Fruit fly (Drosophila melanogaster) whole organism, adult: Measurements from ENCODE around the gene alpha-Man-Ib.
A peak's percentile ranks its signal among the peaks of the same experiment; 100 is the strongest.

ENCODE experiments used
- CG11617 ChIP-seq: fragments of 200-800 bp; sonication (Bioruptor generic); optimal IDR thresholded peaks from 2 replicates; lab custom pipeline; 2017; ENCODE audit warnings: mild to moderate bottlenecking, missing biosample characterization, missing genetic modification reagents, missing genetic modification characterization
- CG12768 ChIP-seq: fragments of 200-800 bp; sonication (Bioruptor generic); optimal IDR thresholded peaks from 2 replicates; lab custom pipeline; 2017; ENCODE audit warnings: missing biosample characterization, missing genetic modification characterization, mild to moderate bottlenecking, moderate library complexity, missing genetic modification reagents
- CG14711 ChIP-seq: fragments of 200-800 bp; sonication (Bioruptor generic); optimal IDR thresholded peaks from 2 replicates; lab custom pipeline; 2018; ENCODE audit warnings: missing biosample characterization, mild to moderate bottlenecking, missing genetic modification characterization, moderate library complexity
- CG1620 ChIP-seq: fragments of 200-800 bp; sonication (Bioruptor generic); optimal IDR thresholded peaks from 2 replicates; lab custom pipeline; 2016; ENCODE audit warnings: missing biosample characterization, missing genetic modification characterization
- CG33017 ChIP-seq: fragments of 200-800 bp; sonication (Bioruptor generic); optimal IDR thresholded peaks from 2 replicates; lab custom pipeline; 2018; ENCODE audit warnings: missing biosample characterization, mild to moderate bottlenecking, missing genetic modification characterization, moderate library complexity
- CG5204 ChIP-seq: fragments of 200-800 bp; sonication (Bioruptor generic); optimal IDR thresholded peaks from 2 replicates; lab custom pipeline; 2016; ENCODE audit warnings: missing biosample characterization, missing genetic modification characterization
- CG7045 ChIP-seq: fragments of 200-800 bp; sonication (Bioruptor generic); optimal IDR thresholded peaks from 2 replicates; lab custom pipeline; 2017; ENCODE audit warnings: missing biosample characterization, mild to moderate bottlenecking, missing genetic modification characterization
- CG7101 ChIP-seq: fragments of 200-800 bp; sonication (Bioruptor generic); optimal IDR thresholded peaks from 2 replicates; lab custom pipeline; 2018; ENCODE audit warnings: missing biosample characterization, mild to moderate bottlenecking, missing genetic modification characterization, moderate library complexity
- Clk ChIP-seq: fragments of 200-800 bp; sonication (Bioruptor generic); optimal IDR thresholded peaks from 2 replicates; lab custom pipeline; 2017; ENCODE audit warnings: missing biosample characterization, missing genetic modification characterization
- Crg-1 ChIP-seq: fragments of 200-800 bp; sonication (Bioruptor generic); optimal IDR thresholded peaks from 2 replicates; lab custom pipeline; 2016; ENCODE audit warnings: missing biosample characterization, missing genetic modification characterization
- Hr96 ChIP-seq: fragments of 200-800 bp; sonication (Bioruptor generic); optimal IDR thresholded peaks from 2 replicates; lab custom pipeline; 2016; ENCODE audit warnings: missing biosample characterization, missing genetic modification characterization
- Mnt ChIP-seq: fragments of 200-800 bp; sonication (Bioruptor generic); optimal IDR thresholded peaks from 2 replicates; lab custom pipeline; 2016; ENCODE audit warnings: missing biosample characterization, mild to moderate bottlenecking, missing genetic modification characterization
- bab1 ChIP-seq: fragments of 200-800 bp; sonication (Bioruptor generic); optimal IDR thresholded peaks from 3 replicates; lab custom pipeline; 2019; ENCODE audit warnings: missing biosample characterization, mild to moderate bottlenecking, missing genetic modification characterization, moderate library complexity
- cic ChIP-seq: fragments of 200-800 bp; sonication (Bioruptor generic); optimal IDR thresholded peaks from 2 replicates; lab custom pipeline; 2017; ENCODE audit warnings: missing biosample characterization, mild to moderate bottlenecking, missing genetic modification characterization, moderate library complexity
- kay ChIP-seq: fragments of 200-800 bp; sonication (Bioruptor generic); peaks from one replicate; lab custom pipeline; 2016; ENCODE audit warnings: missing biosample characterization, missing genetic modification characterization, borderline replicate concordance
- ovo ChIP-seq: fragments of 200-800 bp; sonication (Bioruptor generic); optimal IDR thresholded peaks from 2 replicates; lab custom pipeline; 2016; ENCODE audit warnings: missing biosample characterization, missing genetic modification characterization
- pad ChIP-seq: fragments of 200-800 bp; sonication (Bioruptor generic); optimal IDR thresholded peaks from 3 replicates; lab custom pipeline; 2017; ENCODE audit warnings: missing biosample characterization, missing genetic modification characterization, mild to moderate bottlenecking, moderate library complexity, missing genetic modification reagents
- tj ChIP-seq: fragments of 200-800 bp; sonication (Bioruptor generic); optimal IDR thresholded peaks from 3 replicates; lab custom pipeline; 2017; ENCODE audit warnings: missing biosample characterization, mild to moderate bottlenecking, missing genetic modification characterization, moderate library complexity
- toe ChIP-seq: fragments of 200-800 bp; sonication (Bioruptor generic); optimal IDR thresholded peaks from 2 replicates; lab custom pipeline; 2016; ENCODE audit warnings: missing biosample characterization, missing genetic modification characterization

The alpha-Man-Ib gene

DNA sequence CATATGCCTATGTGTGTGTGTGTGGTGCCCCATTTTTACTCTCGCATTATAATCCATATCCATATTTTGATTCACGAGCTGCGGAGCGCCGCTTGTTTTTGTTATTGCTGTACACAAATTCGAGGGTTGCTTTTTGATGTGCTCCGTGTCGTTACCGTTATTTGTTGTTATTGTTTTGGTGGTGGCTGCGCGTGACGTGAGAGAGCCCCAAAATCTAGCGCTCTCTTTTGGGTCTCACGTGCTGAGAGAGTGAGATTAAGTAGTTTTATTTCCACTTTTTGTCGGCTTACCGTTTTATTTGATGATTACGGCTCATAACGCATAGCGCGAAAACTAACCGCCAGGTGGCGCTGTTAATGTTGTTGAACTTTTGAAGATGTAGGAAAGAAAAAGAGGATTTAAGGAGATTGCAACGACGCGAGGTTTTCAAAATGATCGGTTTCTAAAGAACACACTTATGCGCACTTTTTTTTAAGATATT, 25.3 kb downstream of the alpha-Man-Ib start:
- TF ChIP-seq pad (GFP tag; lab: Kevin White, UChicago) = peak; percentile 13
- no peak for TF ChIP-seq CG5204 (GFP tag; lab: Kevin White, UChicago)
- peak; percentile 6 for TF ChIP-seq ovo (GFP tag; lab: Kevin White, UChicago)
- peak; percentile 70 for TF ChIP-seq kay (GFP tag; lab: Kevin White, UChicago)

DNA sequence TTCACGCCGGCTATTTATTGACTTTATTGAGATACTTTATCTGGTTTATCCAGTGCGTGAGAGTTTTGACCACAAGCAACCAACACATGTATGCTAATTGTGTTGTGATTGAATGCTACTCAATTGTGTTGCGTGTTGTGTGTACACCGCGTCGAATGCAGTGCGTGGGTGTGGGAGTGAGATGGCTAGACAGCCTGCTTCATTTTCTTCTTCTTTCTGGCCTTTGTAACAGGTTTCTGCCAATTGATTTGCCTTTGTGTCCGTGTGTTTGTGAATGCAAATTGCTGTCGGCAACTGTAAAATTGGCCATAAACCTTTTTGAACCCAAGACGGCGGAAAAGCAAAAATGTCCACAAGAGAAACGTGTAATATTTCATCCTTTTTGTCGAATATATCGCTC, 25.7 kb downstream of the alpha-Man-Ib start:
- TF ChIP-seq CG12768 (GFP tag; lab: Kevin White, UChicago) (no peak), CG1620 (GFP tag; lab: Kevin White, UChicago) (no peak), Hr96 (GFP tag; lab: Kevin White, UChicago) (no peak), CG7045 (GFP tag; lab: Kevin White, UChicago) (no peak), ovo (GFP tag; lab: Kevin White, UChicago) (no peak), CG33017 (tag; lab: Kevin White, UChicago) (no peak), CG7101 (no peak), toe (no peak), Crg-1 (GFP tag; lab: Kevin White, UChicago) (no peak), Mnt (GFP tag; lab: Kevin White, UChicago) (no peak), CG14711 (tag; lab: Kevin White, UChicago) (no peak), CG11617 (GFP tag; lab: Kevin White, UChicago) (no peak), bab1 (GFP tag; lab: Kevin White, UChicago) (no peak), pad (GFP tag; lab: Kevin White, UChicago) (no peak), cic (no peak), CG5204 (GFP tag; lab: Kevin White, UChicago) (no peak), tj (GFP tag; lab: Kevin White, UChicago) (no peak), kay (GFP tag; lab: Kevin White, UChicago) (no peak)

DNA sequence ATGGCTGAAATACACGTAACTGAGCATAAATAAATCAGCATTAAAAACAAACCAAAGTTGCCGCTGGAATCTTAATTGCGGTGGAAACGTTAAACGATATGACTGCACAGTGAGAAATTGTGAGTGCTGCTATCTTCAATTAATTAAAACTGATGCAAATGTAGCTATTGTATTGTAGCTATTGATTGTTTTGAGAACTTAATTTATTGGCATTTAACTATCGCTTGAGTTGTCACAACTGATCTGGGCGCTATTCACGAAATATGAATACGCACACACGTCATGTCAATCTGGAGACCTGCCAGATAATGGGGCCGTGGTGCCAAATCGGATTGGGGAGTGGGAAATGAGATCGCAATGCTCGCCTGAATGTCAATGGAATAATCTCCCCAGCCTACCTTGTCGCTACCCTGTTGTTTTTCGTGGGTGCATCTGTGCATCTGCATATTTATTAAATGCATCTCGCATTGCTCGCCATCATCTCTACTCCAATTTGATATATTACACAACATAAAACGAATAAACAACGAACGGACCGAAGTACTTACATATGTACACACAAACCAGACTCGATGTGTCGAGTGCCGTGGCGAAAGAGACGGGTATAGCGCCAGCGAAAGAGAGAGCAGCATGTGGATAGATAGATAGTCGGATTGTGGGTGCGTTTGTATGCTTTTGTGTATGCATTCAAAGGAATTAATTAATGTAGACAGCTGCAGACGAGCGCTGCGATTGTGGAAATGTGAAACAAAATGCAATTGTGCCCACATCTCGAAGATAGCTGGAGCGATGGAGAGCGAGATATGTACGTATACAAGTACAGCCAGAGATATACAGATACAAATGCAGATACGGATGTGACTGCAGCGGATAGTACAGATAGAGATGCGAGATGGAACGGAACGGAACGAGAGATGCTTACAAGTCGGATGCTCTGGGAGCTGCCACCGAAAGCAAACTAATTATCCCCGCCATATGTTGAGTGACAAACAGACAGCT, 28.9 kb downstream of the alpha-Man-Ib start:
- TF ChIP-seq cic (peak; percentile 5), tj (GFP tag; lab: Kevin White, UChicago) (no peak), CG7045 (GFP tag; lab: Kevin White, UChicago) (peak; percentile 2), CG12768 (GFP tag; lab: Kevin White, UChicago) (peak; percentile 51), kay (GFP tag; lab: Kevin White, UChicago) (peak; percentile 66), pad (GFP tag; lab: Kevin White, UChicago) (no peak)

DNA sequence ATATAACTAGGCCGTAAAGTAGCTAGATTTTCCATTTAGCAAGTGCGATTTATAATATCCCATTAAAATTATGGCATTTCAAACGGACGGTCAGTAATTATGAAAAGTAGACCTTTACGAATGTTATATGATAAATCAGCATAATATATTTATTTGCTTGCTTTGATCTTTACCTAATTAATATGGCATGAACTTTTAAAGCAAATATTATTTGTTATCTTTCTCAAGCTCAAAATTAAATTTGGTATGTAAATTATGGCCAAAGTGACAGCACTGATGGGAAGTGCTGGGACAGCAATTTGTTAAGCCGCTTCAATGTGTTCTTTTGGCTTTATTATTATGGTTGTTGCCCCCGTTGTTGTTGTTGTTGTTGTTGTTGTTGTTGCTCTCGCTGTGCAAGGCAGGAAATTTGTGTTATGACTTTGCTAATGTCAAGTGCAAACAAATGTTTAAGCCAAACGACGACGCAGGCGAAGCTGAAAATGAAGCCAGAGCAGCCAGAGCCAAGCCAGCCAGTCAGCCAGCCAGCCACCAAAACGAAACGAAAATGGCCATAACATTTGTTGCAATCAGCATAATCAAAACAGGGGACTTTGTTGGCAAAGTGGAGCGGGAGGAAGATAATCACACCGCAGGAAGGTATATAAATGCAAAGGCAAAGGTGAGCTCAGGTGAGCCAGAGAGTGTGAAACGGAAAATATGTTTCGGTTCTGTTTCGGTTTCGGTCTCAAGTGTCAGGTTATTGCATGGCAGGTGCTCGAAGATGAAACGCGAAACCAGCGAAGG, 29.9 kb downstream of the alpha-Man-Ib start:
- no peak for TF ChIP-seq cic
- TF ChIP-seq CG5204 (GFP tag; lab: Kevin White, UChicago) = no peak
- TF ChIP-seq toe = no peak
- TF ChIP-seq CG12768 (GFP tag; lab: Kevin White, UChicago) = no peak
- TF ChIP-seq CG11617 (GFP tag; lab: Kevin White, UChicago) = no peak
- TF ChIP-seq kay (GFP tag; lab: Kevin White, UChicago) = no peak
- peak; percentile 96 for TF ChIP-seq tj (GFP tag; lab: Kevin White, UChicago)
- TF ChIP-seq ovo (GFP tag; lab: Kevin White, UChicago) = no peak
- no peak for TF ChIP-seq CG33017 (tag; lab: Kevin White, UChicago)

DNA sequence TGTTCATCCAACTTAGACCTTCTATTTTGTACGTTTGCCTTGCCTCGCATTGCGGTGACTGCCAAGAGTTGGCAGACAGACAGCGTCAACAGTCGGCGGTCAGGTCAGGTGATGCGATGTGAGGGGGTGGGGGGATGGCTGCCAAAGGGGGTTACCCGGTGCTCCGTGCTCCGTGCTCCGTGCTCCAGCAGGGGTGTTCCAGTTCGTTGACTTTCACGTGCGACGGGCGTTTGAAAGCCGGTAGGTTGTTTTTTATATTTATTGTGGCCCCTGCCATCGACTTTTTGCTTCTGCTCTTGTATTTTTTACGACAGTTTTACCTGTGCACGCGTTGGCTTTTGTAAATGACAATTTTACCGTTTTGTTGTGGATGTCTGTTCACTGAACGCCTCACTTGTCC, 30.6 kb downstream of the alpha-Man-Ib start:
- TF ChIP-seq CG1620 (GFP tag; lab: Kevin White, UChicago) (no peak), pad (GFP tag; lab: Kevin White, UChicago) (no peak), Clk (GFP tag; lab: Kevin White, UChicago) (no peak), kay (GFP tag; lab: Kevin White, UChicago) (no peak)

DNA sequence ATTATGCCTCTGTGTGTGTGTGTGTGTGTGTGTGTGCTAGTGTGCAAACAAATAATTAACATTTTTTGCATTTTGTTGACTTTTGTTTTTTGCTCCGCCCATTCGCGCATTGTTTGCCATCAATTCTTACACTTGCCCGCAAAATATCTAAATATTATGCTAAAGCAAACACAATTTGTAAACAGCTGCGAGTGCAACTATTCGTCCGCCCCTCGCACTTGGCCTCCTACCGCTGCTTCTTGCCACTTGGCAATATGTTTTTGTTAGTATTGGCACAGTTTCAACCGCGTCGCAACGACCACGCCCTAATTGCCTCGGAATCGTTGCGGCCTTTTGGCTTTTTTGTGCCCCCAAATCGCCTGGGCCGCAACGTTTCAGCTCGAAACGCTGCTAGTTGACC, 35.0 kb downstream of the alpha-Man-Ib start:
- TF ChIP-seq tj (GFP tag; lab: Kevin White, UChicago) = peak; percentile 70
- TF ChIP-seq cic = no peak
- peak; percentile 41 for TF ChIP-seq kay (GFP tag; lab: Kevin White, UChicago)
- TF ChIP-seq ovo (GFP tag; lab: Kevin White, UChicago) = no peak
